Fruit fly (Drosophila melanogaster): ENCODE data around the gene CG10674.
A peak's percentile ranks its signal among the peaks of the same experiment; 100 is the strongest.

CG10674 gene

DNA sequence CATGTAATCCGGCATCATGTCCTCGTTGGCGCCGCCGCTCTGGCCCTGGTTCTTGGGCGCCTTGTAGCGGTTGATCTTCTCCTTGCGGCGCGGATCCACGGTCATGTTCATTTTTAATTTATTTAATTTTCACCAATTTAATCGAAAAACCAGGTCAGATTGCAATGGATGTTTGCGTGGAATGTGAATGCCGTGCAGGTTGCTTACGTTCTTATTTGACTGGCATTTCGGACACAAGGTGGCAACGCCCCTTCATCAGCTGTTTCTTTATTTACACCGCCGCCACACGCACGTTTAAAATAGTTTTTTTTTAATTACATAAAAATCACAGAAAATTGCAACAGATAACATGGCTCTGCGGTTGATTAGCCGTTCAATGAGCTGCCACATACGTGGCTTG is at the start of gene CG10674, which contains the start of gene CG4611:
Gene CG10674 (minus strand): TSS at position 170 of the 400 bp plus-strand sequence.
Gene CG4611 (plus strand): TSS at position 254 of the 400 bp plus-strand sequence.
- TF ChIP-seq pan (optimal IDR thresholded peaks at IDR 0.05) (no peak), CG8478 (optimal IDR thresholded peaks at IDR 0.05) (no peak), EcR (GFP tag; optimal IDR thresholded peaks at IDR 0.05) (no peak), Dll (optimal IDR thresholded peaks at IDR 0.05) (no peak), usp (GFP tag; optimal IDR thresholded peaks at IDR 0.05) (no peak), psq (optimal IDR thresholded peaks at IDR 0.05) (no peak)

DNA sequence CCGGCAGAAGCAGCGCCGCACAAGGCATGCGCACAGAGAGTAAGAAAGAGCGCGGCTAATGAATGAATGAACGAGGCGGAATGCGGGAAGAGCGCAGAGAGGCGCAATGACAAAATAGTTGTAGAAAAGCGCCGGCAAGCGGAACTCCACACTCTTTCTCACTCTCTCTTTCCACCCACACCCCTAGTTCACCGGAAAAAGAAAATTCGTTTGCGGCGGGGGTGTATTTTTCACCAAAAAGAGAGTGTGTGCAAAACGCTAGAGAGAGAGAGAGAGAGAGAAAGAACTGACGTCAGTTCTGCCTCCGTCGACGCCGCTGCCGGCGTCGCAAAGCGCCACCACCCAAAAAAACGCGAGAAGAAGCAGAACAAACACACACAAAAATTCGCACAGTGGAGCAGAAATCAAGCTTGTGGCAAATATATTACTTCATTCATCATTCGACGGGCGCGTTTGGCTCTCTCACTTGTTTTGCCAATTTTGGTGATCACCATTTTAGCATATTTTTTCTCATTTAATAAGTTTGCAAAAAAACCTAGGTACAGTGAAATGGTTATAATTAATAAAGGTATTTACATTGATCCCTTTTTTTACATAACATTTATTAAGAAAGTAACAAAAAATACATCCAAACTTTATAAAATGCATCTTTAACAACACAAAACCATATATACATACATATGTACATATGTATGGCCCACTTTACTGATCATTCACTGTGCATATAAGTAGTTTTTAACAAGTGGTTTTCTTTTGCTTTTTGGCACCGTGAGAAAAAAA is 49.0 kb upstream of the CG10674 start:
- TF ChIP-seq CG8478 (optimal IDR thresholded peaks at IDR 0.05) (no peak), Dll (optimal IDR thresholded peaks at IDR 0.05) (peak; percentile 99), pan (optimal IDR thresholded peaks at IDR 0.05) (no peak), EcR (GFP tag; optimal IDR thresholded peaks at IDR 0.05) (no peak), usp (GFP tag; optimal IDR thresholded peaks at IDR 0.05) (no peak)

DNA sequence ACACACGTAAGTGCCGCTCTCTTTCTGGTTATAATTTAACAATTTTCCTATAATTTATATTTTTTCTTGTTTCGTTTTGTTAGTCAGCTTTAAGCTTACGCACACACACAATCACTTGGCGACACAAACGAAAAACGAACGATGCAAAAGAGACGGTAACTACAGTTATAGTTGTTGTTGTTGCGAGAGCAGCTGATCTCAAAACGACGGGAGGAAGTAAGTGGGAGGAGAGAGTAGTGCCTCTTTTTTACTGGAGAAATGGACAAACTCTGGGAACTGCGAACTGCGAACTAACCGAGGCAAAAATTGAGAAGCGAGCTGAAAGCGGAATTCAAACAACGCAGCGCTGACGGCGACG is 48.4 kb upstream of the CG10674 start:
- TF ChIP-seq Dll (optimal IDR thresholded peaks at IDR 0.05): no peak
- TF ChIP-seq usp (GFP tag; optimal IDR thresholded peaks at IDR 0.05): no peak
- TF ChIP-seq EcR (GFP tag; optimal IDR thresholded peaks at IDR 0.05): no peak
- no peak for TF ChIP-seq pan (optimal IDR thresholded peaks at IDR 0.05)
- no peak for TF ChIP-seq CG8478 (optimal IDR thresholded peaks at IDR 0.05)
- TF ChIP-seq psq (optimal IDR thresholded peaks at IDR 0.05): no peak

DNA sequence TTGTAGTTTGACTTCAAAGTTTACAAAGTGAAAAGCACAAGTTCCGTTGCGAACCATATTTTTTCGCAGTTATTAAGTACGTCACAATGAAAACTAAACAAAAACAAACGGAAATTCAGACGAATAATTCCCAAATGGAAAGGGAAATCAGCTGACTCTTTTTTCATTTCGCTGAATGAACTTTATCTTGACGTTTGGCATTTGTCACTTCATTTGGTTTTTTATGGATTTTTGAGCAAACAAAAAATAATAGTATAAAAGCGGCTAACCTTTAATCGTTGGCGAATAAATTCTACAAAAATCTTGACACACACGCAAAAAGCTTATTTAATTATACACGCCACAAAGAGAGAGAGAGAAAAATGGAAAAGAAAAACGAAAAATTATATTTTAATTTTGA is 47.6 kb upstream of the CG10674 start:
- no peak for TF ChIP-seq CG8478 (optimal IDR thresholded peaks at IDR 0.05)
- no peak for TF ChIP-seq EcR (GFP tag; optimal IDR thresholded peaks at IDR 0.05)
- no peak for TF ChIP-seq usp (GFP tag; optimal IDR thresholded peaks at IDR 0.05)
- no peak for TF ChIP-seq Dll (optimal IDR thresholded peaks at IDR 0.05)
- no peak for TF ChIP-seq pan (optimal IDR thresholded peaks at IDR 0.05)
- no peak for TF ChIP-seq psq (optimal IDR thresholded peaks at IDR 0.05)

DNA sequence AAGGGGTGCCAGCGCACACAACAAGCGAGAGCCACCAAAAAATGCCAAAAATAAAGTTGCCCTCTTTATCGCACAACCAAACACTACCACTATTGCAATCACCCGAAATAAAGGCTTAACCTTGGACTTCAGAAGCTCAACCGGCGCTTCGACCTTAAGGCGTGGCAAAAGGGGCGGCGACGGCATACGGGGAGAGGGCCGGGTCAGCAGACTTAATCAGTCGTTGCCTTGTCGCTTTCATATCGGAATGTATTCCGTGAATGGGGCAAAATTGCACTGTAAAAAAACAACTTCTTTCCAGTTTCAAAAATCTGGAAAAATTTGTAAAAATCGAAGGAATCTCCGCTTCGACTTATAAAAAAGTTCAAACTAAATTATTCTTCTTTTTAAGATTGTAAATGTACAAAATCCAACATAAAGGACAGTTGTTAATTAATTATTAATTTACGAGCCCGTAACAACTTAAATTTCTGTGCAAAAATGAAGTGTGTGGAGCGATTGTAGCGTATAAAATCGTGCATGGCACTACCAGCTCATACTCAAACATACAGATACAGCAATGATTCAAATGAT is 47.0 kb upstream of the CG10674 start:
- TF ChIP-seq Dll (optimal IDR thresholded peaks at IDR 0.05): no peak
- no peak for TF ChIP-seq CG8478 (optimal IDR thresholded peaks at IDR 0.05)
- TF ChIP-seq psq (optimal IDR thresholded peaks at IDR 0.05): no peak
- TF ChIP-seq usp (GFP tag; optimal IDR thresholded peaks at IDR 0.05): no peak
- no peak for TF ChIP-seq EcR (GFP tag; optimal IDR thresholded peaks at IDR 0.05)
- no peak for TF ChIP-seq pan (optimal IDR thresholded peaks at IDR 0.05)

DNA sequence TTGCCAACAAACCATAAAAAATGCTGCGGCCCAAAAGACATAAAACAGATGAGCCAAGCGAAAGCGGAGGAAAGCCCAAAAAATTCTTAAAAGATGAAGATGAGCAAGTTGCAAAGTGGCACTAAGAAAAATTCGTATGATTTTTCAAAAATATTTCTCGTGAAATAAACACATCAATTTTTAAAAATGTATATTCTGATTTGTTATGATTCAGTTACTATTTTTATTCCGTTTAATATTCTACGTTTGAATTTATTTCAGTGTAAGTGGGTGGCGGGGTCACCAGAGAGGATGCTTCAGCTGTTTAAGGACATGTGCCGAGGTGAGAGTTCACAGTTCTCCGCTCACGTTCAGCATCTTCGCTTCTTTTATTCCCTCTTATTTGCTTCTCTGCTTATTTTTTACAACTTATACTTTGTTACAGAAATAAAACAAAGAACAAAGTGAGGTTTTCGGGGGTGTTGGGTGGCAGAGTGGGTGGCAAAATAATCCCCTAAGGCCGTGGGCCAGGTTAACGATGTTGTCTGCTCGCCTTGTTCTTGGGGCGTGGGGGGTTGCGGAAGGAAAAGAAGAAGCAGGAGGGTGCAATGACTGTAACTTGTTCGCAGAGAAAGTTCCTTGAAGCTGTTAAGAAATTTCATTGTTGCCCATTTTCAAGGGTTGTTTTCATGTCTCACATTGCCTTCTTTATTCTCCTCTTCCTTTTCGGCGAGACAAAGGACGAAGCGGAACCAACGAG is 46.3 kb upstream of the CG10674 start:
- TF ChIP-seq usp (GFP tag; optimal IDR thresholded peaks at IDR 0.05) (no peak), EcR (GFP tag; optimal IDR thresholded peaks at IDR 0.05) (no peak), pan (optimal IDR thresholded peaks at IDR 0.05) (no peak), psq (optimal IDR thresholded peaks at IDR 0.05) (no peak), Dll (optimal IDR thresholded peaks at IDR 0.05) (no peak), CG8478 (optimal IDR thresholded peaks at IDR 0.05) (no peak)

DNA sequence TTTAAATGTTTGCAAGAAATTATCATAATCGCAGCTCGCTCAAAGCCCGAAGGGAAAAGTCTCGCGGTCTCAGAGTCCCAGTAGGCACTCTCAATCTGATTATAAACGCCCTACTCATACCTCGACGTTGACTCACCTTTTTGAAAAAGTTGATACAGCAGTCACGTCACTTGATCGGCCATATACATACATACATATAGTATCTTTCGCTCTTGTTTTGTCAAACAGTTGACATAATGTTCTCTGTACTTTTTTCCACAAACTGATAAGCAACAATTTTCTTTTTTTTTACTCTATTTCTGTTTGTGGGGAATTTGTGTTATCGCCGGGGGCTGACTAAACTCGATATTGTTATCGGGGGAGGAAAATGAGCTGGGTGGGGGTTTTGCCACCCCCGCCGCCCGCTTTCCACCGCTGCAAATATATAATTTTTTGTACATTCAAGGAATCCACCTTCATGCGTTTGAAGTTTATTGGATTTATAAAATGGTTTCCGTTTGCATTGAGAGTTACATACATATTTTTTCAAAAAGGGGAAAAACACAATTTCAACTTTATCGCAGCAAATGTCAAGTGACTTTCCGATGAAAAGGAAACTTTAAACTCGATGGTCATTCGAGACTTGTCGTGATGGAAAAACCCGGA is 45.0 kb upstream of the CG10674 start:
- no peak for TF ChIP-seq EcR (GFP tag; optimal IDR thresholded peaks at IDR 0.05)
- TF ChIP-seq psq (optimal IDR thresholded peaks at IDR 0.05): no peak
- no peak for TF ChIP-seq Dll (optimal IDR thresholded peaks at IDR 0.05)
- no peak for TF ChIP-seq usp (GFP tag; optimal IDR thresholded peaks at IDR 0.05)
- no peak for TF ChIP-seq CG8478 (optimal IDR thresholded peaks at IDR 0.05)
- TF ChIP-seq pan (optimal IDR thresholded peaks at IDR 0.05): no peak

DNA sequence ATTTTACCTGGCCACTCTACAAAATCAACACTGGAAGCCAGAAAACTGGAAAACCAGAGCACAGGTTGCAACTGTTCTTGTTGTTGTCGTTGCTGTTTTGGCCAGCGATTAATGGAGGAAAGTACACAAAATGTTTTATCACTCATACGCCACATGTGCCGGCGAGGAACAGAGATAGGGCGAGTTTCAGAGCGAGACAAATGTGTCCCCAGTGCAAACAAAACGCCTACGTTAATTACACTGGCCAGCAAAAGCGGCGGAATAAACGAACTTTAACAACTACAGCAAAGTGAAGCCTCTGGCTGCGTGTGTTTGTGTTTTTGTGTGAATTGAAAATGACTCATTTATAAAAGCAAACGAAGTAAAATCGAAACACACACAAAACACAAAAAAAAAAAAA is 44.1 kb upstream of the CG10674 start:
- no peak for TF ChIP-seq EcR (GFP tag; optimal IDR thresholded peaks at IDR 0.05)
- TF ChIP-seq CG8478 (optimal IDR thresholded peaks at IDR 0.05): no peak
- TF ChIP-seq Dll (optimal IDR thresholded peaks at IDR 0.05): no peak

DNA sequence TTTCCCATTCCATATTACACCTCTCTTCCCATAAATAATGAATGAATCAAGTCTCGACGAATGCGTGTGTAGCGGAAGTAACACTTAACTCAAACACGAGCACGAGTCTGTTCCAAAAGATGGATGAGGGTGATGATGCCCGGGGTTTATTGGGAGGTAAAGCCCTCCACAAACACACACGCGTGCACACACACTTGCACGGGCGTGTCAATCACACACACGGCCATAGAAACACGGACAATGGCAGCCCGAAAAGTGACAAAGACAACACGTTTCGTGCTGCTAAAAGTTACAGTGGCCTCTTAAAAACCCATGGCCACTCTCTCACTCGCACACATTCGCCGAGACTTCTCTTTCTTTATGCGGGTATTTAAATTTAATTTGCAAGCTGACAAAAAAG is 42.8 kb upstream of the CG10674 start:
- TF ChIP-seq EcR (GFP tag; optimal IDR thresholded peaks at IDR 0.05) (no peak), Dll (optimal IDR thresholded peaks at IDR 0.05) (no peak), usp (GFP tag; optimal IDR thresholded peaks at IDR 0.05) (no peak), CG8478 (optimal IDR thresholded peaks at IDR 0.05) (no peak)

DNA sequence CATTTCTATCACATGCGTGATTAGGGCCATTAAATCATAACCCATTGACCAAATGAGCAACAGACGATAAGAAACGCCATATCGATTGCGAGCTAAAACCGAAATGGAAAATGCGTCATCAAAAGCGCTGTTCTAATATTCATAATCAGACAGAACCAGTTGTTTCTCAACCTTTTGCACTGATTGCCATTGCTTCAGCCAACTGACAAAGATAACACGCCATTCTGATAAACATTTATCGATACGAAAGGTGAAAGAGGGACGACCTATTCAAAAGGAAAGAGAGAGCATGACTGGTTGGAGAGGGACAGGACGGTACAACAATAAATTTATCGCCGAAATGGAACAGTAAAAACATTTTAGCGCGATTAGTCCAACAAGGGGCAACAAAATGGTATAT is 40.7 kb upstream of the CG10674 start:
- TF ChIP-seq pan (optimal IDR thresholded peaks at IDR 0.05) (no peak), usp (GFP tag; optimal IDR thresholded peaks at IDR 0.05) (no peak), Dll (optimal IDR thresholded peaks at IDR 0.05) (no peak), EcR (GFP tag; optimal IDR thresholded peaks at IDR 0.05) (no peak), psq (optimal IDR thresholded peaks at IDR 0.05) (no peak), CG8478 (optimal IDR thresholded peaks at IDR 0.05) (no peak)

DNA sequence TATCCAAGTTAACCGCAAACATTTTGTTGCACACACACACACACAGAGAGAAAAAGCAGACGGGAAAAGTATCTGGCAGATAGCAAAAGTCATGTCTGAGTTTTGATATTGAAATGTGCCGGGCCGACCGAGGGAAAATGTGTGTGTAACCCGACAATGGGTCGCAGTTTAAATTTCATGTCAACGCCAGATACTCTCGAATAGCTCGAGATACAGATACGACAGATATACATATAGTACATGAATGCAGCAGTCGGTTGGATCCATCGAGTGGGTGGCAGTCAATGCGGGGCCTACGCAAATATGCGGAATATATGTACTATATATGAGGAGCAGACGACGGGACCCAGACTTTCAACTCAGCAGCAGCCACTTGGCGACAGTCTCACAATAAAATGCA is 40.0 kb upstream of the CG10674 start:
- TF ChIP-seq Dll (optimal IDR thresholded peaks at IDR 0.05) (no peak), EcR (GFP tag; optimal IDR thresholded peaks at IDR 0.05) (no peak), psq (optimal IDR thresholded peaks at IDR 0.05) (no peak), CG8478 (optimal IDR thresholded peaks at IDR 0.05) (no peak), pan (optimal IDR thresholded peaks at IDR 0.05) (no peak), usp (GFP tag; optimal IDR thresholded peaks at IDR 0.05) (no peak)

DNA sequence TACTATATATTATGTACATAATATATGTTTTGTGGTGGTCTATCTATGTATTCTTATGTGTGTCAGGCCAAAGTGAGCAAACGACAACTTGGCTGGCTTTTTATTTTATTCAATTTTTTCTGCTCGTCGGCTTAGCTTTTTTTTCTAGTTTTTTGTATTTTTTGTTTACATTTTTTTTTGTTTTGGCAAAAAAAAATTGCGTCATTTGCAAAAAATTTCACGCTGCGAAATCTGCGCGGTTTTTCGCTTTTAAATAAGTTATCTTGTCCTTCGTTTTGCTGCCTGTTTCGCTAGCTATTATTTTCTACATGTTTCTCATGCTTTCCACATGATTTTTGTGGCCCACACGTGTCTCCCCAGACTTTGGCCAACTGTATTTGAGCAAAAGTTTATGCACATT is 36.4 kb upstream of the CG10674 start:
- no peak for TF ChIP-seq Dll (optimal IDR thresholded peaks at IDR 0.05)
- TF ChIP-seq CG8478 (optimal IDR thresholded peaks at IDR 0.05): no peak
- no peak for TF ChIP-seq pan (optimal IDR thresholded peaks at IDR 0.05)
- TF ChIP-seq EcR (GFP tag; optimal IDR thresholded peaks at IDR 0.05): no peak
- no peak for TF ChIP-seq usp (GFP tag; optimal IDR thresholded peaks at IDR 0.05)
- TF ChIP-seq psq (optimal IDR thresholded peaks at IDR 0.05): no peak

Data from whole organism.